Worm (Caenorhabditis elegans): Measurements from ENCODE around the gene F53F1.6.

Gene F53F1.6

DNA sequence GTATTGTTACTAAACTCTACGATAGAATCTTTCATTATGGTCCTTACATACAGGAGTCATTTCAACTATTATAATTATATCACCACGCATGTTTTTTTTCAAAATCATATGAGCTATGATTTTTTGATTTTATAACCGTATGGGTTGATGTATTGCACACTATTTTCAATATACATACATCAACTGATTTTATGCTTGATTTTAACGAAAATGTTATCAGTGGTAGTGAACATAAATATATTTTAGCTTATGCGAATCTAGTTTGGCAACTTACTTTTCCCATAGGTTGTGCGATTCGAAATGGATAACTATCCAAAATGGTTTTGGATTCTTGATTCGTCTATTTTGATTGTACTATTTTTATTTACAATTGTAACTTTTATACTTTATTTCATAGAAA is 6.2 kb upstream of the F53F1.6 start, which contains the start of gene srv-10:
Gene srv-10, plus strand, starts transcription at position 301 of the 400 bp plus-strand sequence.
- no peak for TF ChIP-seq unc-62 (GFP tag; optimal IDR thresholded peaks at IDR 0.05)

DNA sequence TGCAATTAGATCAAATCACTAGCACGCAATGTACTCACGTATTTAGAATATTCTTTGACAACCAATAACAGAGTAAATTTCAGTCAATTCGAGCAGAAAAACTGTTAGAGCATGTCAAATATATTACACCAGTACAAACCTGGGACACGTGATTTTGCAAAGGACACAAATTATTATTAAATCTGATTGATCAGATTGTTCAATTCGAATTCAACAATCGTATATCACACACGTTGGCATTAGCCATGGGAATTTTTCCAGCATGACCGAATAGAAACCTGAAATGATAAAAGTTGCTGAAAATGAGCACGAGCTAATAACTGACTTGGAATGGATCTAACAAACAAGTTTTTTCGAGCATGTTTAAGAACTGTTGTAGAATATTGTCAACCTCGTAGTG is 5.6 kb upstream of the F53F1.6 start, which contains the start of gene srv-9:
Gene srv-9, minus strand, starts transcription at position 101 of the 400 bp plus-strand sequence.
- no peak for TF ChIP-seq unc-62 (GFP tag; optimal IDR thresholded peaks at IDR 0.05)

DNA sequence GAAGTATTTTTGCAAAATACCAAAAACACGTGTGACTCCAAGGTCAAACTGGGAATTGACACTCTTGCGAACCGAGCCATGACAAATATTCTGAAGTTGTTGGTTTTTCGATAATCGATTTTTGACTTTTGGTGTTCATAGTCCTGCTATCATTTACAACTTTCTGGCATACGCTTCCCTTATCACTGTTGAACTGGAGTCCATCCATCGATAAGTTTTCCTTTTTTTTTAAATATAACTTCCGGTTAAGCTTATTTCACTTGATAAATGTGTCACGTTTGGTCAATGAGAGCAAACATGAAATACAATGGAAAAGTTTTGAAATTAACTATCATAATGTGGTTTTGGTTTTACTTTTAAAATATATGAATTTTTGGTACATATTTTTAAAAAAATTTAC is 4.3 kb upstream of the F53F1.6 start:
- TF ChIP-seq unc-62 (GFP tag; optimal IDR thresholded peaks at IDR 0.05) = no peak

DNA sequence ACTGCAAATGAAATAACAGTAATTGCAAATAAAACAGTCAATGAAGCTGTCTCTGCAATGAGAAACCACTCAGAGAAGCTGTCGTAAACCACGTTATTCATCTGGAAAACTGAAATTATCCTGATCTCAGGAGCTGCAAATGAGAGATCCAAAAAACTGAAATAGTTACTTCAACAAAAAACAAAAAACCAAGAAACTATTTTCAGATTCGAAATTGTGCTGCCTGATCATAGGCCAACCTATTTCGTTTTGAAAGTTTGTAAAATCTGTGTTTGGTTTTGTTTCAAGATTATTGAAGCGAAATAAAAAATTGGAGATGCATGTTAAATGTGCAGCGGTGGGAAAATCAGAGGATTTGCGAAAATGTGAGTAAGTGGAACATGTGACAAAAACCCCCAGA is 3.2 kb upstream of the F53F1.6 start, which contains the start of gene srv-8:
Gene srv-8, minus strand, starts transcription at position 101 of the 400 bp plus-strand sequence.
- TF ChIP-seq unc-62 (GFP tag; optimal IDR thresholded peaks at IDR 0.05) = no peak

DNA sequence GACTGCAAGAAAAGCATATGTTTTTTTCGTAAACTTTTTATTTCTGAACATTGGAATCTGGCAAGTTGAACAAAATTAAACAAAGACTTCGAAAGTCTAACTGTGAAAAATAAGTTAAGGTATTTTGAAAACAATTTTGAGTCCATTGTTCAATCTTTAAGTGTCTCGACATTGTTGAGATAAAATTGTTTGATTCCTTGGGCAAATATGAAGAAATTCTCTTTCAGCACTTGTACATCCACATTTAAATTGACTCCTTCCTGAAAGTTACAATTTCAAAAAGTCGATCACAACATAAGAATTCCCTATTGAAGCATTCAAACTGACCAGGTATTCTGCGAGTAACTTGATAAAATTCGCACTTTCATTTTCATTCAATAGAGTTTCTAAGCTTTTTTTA is 1.3 kb downstream of the F53F1.6 start:
- TF ChIP-seq unc-62 (GFP tag; optimal IDR thresholded peaks at IDR 0.05) = no peak

DNA sequence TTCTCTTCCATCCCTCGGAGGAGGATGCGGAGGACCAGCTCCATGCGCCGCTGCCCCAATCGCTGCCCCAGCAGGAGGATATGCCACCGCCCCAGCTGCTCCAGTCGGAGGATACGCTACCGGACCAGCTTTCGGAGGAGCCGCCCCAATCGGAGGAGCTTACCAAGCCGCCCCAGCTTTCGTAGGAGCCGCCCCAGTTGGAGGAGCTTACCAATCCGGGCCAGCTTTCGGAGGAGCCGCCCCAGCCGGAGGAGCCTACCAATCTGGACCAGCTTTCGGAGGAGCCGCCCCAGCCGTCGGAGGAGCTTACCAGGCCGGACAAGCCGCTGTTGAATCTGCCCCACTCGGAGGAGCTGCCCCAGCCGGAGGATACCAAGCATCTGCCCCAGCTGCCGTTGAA is 2.0 kb downstream of the F53F1.6 start:
- no peak for TF ChIP-seq unc-62 (GFP tag; optimal IDR thresholded peaks at IDR 0.05)

DNA sequence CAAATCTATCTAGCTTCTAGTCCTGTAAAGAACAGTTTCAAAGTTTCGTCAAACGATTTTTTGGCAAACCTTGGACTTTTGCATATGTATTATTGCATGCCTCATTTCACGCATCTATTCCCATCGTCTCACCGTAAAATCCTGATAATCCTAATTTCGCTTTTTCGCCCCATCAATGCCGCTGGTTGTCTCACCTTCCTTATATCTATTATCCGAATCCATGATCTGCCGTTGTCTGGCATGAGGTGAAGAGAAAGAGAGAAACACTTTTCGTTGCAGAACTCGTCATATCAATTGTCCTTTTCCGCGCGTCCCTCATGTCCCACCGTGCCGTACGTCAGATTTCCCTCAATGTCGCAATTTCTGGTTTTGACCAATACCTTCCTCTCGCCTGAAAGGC is 2.8 kb downstream of the F53F1.6 start, which contains the start of gene cut-2:
Gene cut-2, plus strand, starts transcription at position 365 of the 400 bp plus-strand sequence.
- no peak for TF ChIP-seq unc-62 (GFP tag; optimal IDR thresholded peaks at IDR 0.05)

DNA sequence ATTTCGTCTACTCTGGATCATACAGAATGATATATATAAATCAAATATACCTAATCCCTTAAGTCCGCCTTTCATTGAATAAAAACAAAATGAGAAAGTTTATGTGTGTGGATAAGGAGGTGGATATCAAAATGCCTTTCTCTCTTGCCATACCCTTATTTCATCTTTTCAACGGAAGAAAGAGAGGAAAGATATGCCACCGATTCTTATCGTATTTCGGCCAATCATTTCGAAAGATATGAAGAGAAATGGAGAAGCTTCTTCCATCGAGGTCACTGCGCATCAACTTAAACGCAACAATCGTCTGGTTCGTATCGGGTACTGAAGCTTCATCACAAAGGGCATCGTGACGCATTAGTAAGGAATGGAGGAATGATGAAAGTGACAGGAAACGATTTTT is 4.1 kb downstream of the F53F1.6 start:
- no peak for TF ChIP-seq unc-62 (GFP tag; optimal IDR thresholded peaks at IDR 0.05)

DNA sequence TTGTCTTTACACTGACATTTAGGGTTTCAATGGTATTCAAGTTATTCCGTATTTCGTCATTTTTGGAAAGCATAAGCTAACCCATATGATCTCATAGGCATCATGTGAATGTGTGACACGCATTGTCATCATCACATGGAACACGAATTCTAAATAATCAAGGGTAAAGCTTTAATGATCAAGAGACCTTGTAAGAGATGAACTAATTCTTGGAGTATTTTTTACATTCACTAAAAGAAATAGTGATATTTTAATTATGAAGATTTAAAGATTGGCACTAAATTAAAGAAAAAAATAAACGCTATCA is 5.5 kb downstream of the F53F1.6 start:
- TF ChIP-seq unc-62 (GFP tag; optimal IDR thresholded peaks at IDR 0.05) = no peak

DNA sequence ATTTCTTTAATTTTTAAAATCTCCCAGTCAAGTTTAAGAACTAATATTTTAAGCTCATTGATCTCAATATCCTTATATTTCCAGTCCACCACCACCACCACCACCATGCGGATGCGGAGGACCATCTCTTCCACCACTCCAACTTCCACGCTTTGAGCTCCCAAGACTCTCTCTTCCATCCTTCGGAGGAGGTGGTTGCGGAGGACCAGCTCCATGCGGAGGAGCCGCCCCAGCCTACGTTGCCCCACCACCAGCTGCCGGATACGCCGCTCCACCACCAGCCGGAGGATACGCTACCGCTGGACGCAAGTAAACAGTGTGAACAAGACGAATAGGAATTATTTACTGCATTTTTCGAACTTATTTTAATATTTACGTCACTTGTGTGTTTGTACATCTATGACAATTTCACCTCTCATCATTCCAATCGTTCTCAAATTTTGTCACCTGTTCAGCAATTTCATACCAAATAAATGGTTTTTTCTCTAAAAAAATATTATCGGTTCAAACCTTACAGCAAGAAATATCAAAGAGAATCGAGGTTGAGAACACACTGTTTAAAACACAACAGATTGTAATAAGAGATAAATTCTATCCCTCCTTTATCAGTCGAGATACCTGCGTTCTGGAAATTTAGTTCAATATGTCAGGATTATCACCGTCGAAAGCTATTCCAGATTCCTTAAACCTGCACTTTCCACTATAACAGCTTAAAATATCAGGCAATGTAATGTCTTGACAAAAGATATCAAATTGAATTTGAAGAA is 6.0 kb downstream of the F53F1.6 start:
- no peak for TF ChIP-seq unc-62 (GFP tag; optimal IDR thresholded peaks at IDR 0.05)

DNA sequence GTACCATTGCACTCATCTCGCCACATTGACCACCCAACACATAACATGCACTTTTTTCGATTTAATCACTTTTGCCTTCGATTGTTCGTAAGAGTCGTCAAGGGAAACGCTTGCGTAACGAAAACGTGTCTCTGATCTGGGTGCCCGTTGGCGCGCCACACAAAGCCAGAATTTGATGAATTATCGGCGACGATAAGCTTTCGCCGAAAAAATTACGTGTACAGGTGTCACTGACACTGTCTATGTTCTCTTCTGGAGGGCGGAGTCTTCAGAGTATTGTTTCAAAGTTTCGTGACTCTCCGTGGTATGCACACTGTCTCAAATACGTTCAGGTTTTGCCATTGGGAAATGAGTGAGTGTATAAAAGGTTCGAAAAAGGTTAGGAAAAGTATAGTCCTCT is 6.7 kb downstream of the F53F1.6 start, which contains the start of gene F53F1.4:
Gene F53F1.4, plus strand, starts transcription at position 390 of the 400 bp plus-strand sequence.
- TF ChIP-seq unc-62 (GFP tag; optimal IDR thresholded peaks at IDR 0.05) = no peak

DNA sequence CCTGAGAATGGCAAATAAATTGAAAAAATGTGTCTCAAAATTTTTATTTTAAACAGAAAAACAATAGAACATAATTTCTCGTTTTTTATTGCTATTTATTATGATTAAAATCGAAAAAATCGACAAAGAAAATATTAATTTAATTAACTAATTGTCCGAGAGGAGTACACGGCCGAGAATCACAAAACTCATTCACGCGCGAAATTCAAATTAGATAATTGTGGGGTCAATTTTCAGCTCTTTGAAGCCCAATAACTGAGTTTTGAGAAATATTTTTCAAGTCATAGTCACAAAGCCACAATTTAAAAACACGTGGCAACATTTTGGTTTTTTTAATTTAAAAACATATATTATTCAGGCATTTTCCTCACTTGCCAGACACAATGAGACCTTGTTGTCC is 8.3 kb downstream of the F53F1.6 start:
- no peak for TF ChIP-seq unc-62 (GFP tag; optimal IDR thresholded peaks at IDR 0.05)

DNA sequence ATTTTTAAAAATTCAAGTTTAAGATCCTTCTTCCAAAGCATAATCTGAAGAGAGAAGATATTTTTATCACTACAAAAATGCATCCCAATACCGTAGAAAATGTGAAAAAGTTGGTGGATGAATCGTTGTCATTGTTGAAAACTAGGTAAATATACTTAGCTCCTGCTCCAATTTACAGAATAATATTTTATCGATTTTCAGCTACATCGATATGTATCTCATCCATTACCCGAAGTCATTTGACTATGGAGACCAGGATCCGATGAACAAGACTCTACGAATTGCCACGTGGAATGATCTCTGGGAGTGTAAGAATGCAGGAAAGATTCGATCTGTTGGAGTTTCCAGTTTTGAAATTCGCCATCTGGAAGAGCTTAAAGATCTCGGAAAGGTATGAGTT is 9.0 kb downstream of the F53F1.6 start:
- no peak for TF ChIP-seq unc-62 (GFP tag; optimal IDR thresholded peaks at IDR 0.05)

DNA sequence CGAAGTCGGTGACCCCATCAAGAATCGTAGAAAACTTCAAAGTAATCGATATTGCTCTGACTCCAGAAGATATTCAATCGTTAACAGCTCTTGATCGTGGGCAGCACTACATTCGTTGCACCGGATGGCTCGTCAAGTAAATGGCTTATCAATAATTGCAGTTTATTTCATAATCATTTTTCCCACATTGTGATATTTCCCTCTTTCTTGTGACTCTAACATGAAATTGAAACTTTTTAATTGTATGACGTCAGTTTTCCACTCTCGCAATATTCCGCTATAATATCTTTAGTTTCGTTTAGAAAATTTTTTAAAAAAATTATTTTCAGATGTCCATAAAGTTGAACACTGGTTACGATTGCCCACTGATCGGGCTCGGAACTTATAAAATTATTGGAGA is 9.5 kb downstream of the F53F1.6 start, which contains the start of gene F53F1.3:
Gene F53F1.3, plus strand, starts transcription at position 330 of the 400 bp plus-strand sequence.
- no peak for TF ChIP-seq unc-62 (GFP tag; optimal IDR thresholded peaks at IDR 0.05)

DNA sequence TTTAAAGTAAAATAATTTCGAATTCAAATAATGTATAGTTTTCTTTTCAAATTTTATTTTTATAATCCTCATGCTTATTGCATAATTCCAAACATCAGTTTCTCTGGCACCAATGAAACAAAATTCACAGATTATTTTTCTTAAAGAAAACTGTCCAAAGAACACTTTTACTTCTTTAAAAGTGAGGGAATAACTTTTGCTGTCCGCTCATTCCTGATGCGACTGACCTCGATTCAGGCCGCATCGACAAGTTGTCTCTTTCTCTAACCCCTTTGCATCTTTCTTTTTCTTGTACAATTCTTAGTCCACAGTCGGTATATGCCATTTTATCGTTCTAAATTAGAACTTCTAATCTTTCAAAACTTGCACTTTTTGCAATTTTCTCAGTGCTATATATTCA is 10.9 kb downstream of the F53F1.6 start, which contains the start of gene F53F1.2:
Gene F53F1.2, plus strand, starts transcription at position 306 of the 400 bp plus-strand sequence.
- TF ChIP-seq unc-62 (GFP tag; optimal IDR thresholded peaks at IDR 0.05) = no peak

DNA sequence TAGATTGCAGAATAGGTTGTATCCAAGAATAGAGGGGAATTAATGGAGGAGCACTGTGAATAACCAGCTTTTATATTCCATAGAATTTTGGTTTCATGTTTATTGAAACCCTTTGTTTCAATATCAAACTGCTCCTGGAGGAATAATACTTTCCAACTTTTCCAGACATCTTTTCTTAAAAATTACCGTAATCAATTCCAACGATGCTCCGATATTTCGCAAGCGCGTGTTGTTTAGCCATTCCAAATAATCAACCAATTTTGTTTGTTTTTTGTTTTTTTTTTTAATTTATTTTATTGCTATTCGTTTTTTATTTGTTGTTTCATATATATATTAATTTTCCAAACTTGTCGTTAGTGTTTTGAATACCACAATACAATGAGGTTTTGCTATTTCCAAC is 11.4 kb downstream of the F53F1.6 start, which contains the start of gene cutl-1:
Gene cutl-1, minus strand, starts transcription at position 83 of the 400 bp plus-strand sequence.
- TF ChIP-seq unc-62 (GFP tag; optimal IDR thresholded peaks at IDR 0.05) = no peak

DNA sequence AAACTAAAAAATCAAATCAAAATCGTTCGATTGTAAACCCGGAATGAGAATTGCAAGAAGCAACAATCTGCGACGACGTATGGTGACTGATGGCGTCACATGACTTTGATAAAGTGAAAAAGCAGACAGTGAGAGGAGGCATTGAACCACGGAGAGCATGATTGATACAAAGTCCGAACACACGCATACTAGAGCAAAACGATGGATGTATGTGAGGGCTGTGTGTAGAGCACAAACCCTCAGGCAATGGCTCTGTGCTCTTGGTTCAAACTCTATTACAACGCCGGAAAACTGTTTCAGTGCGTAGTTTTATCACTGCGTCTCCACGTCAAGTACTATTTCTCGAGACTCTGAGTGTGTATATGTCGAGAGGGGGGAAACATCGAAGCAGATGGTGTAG is 14.9 kb downstream of the F53F1.6 start:
- TF ChIP-seq unc-62 (GFP tag; optimal IDR thresholded peaks at IDR 0.05) = no peak

All from whole organism, dauer.